Worm (Caenorhabditis elegans): ENCODE measurements around the gene pho-6.
A peak's percentile ranks its signal among the peaks of the same experiment; 100 is the strongest.

ce11 chrV:8406155-8406554, 11.9 kb upstream of the pho-6 start:
- TF ChIP-seq nhr-11 (tag; optimal IDR thresholded peaks at IDR 0.05), result no peak
- no peak for TF ChIP-seq ama-1 (optimal IDR thresholded peaks at IDR 0.05)
- no peak for TF ChIP-seq nhr-129 (tag; optimal IDR thresholded peaks at IDR 0.05)
- peak; percentile 24 for TF ChIP-seq nhr-25 (tag; optimal IDR thresholded peaks at IDR 0.05)
- no peak for TF ChIP-seq blmp-1 (tag; optimal IDR thresholded peaks at IDR 0.05; ENCODE audit: insufficient read depth)
- TF ChIP-seq zag-1 (tag; optimal IDR thresholded peaks at IDR 0.05), result no peak
- TF ChIP-seq aly-2 (tag; optimal IDR thresholded peaks at IDR 0.05), result no peak
- TF ChIP-seq ceh-82 (tag; optimal IDR thresholded peaks at IDR 0.05), result no peak
- no peak for TF ChIP-seq nhr-77 (tag; optimal IDR thresholded peaks at IDR 0.05)
- TF ChIP-seq nhr-237 (tag; optimal IDR thresholded peaks at IDR 0.05), result no peak
- TF ChIP-seq nhr-23 (tag; optimal IDR thresholded peaks at IDR 0.05), result no peak
- no peak for TF ChIP-seq lin-11 (tag; optimal IDR thresholded peaks at IDR 0.05)
- TF ChIP-seq nhr-12 (tag; optimal IDR thresholded peaks at IDR 0.05), result no peak
- no peak for TF ChIP-seq lsy-2 (tag; optimal IDR thresholded peaks at IDR 0.05)
